Worm (Caenorhabditis elegans) whole organism, midembryonic: ENCODE data around the gene cya-1.

Experiments used
- T22C8.4 ChIP-seq: fragments of 200-800 bp; sonication (Bioruptor generic); IDR thresholded peaks from 2 replicates; pipeline ENCODE4 v1.3.6; 2022; ENCODE audit warnings: missing genetic modification characterization, missing compliant biosample characterization
- cog-1 ChIP-seq: sonication (generic microtip); optimal IDR thresholded peaks from 2 replicates; lab custom pipeline; 2016; ENCODE audit warnings: missing genetic modification characterization, missing compliant biosample characterization
- flt-1 ChIP-seq: fragments of 200-800 bp; sonication (Bioruptor generic); IDR thresholded peaks from 2 replicates; pipeline ENCODE4 v1.3.6; 2022; ENCODE audit warnings: missing genetic modification characterization, missing compliant biosample characterization
- klf-2 ChIP-seq: fragments of 200-800 bp; sonication (Bioruptor generic); conservative IDR thresholded peaks from 2 replicates; pipeline ENCODE4 v1.3.6; 2022; ENCODE audit warnings: missing genetic modification reagents, missing genetic modification characterization, missing compliant biosample characterization
- med-1 ChIP-seq: sonication (generic microtip); optimal IDR thresholded peaks from 2 replicates; lab custom pipeline; 2017; ENCODE audit warnings: missing genetic modification characterization, mild to moderate bottlenecking, missing compliant biosample characterization, antibody characterized with exemption, missing genetic modification reagents; ENCODE audit not compliant: insufficient read depth
- ref-1 ChIP-seq: fragments of 200-800 bp; sonication (Bioruptor generic); conservative IDR thresholded peaks from 2 replicates; pipeline ENCODE4 v1.3.6; 2022; ENCODE audit warnings: missing genetic modification reagents, missing genetic modification characterization, missing compliant biosample characterization
- tab-1 ChIP-seq: fragments of 200-800 bp; sonication (Bioruptor generic); IDR thresholded peaks from 2 replicates; pipeline ENCODE4 v1.3.6; 2022; ENCODE audit warnings: missing genetic modification characterization, missing compliant biosample characterization
- ztf-23 ChIP-seq: fragments of 200-800 bp; sonication (Bioruptor generic); IDR thresholded peaks from 2 replicates; pipeline ENCODE4 v1.3.6; 2022; ENCODE audit warnings: missing genetic modification reagents, missing genetic modification characterization, missing compliant biosample characterization
- ztf-29 ChIP-seq: fragments of 200-800 bp; sonication (Bioruptor generic); IDR thresholded peaks from 2 replicates; pipeline ENCODE4 v1.3.6; 2022; ENCODE audit warnings: missing genetic modification reagents, missing genetic modification characterization, missing compliant biosample characterization

Gene cya-1

DNA sequence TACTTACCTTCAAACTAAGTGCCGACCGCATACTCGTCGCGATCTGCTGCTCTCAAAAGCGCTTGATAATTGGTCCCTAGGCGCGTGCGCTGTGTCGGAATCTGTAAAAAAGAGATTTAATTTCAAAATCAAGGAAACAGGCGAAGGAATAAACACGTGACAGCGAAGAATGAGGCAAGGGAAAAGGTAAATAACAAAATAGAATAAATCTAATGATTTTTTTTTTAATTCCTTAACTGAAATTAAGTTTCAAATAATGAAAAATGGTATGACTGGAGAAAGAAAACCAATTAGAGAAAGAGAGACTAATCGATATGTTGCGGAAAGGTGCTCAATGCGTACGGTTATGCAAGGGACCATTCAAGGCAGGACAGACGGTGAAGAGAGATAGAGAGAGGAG is at the start of gene cya-1:
cya-1 (minus strand) TSS at position 101 of the 400 bp plus-strand sequence.
- TF ChIP-seq cog-1 (no peak), flt-1 (GFP tag; lab: Robert Waterston, UW) (no peak), ref-1 (GFP tag; lab: Robert Waterston, UW) (no peak), klf-2 (GFP tag; lab: Robert Waterston, UW) (no peak), T22C8.4 (GFP tag; lab: Robert Waterston, UW) (no peak), ztf-23 (GFP tag; lab: Robert Waterston, UW) (no peak), tab-1 (GFP tag; lab: Robert Waterston, UW) (no peak), ztf-29 (GFP tag; lab: Robert Waterston, UW) (no peak), med-1 (no peak)

DNA sequence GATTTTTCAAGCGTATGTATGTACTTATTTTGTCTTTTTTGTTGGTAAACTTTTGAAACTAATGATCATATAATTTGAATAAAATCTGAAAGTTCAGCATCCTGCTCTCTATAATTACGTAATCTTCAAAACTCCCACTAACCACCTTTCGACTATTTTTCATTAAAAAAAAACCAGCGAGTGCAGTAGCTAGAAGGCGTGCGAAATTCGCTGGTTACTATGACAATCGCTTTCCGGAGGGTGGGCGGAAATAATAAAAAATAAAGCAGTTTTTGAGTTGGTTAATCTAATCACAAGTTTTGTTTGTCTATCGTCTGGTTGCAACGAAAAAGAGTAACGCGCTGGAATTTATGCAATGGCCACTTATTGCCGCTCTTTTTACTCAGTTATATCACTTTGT is 45.7 kb upstream of the cya-1 start, which contains the start of gene irld-34:
irld-34 (plus strand) TSS at position 301 of the 400 bp plus-strand sequence.
- TF ChIP-seq flt-1 (GFP tag; lab: Robert Waterston, UW) = no peak
- no peak for TF ChIP-seq klf-2 (GFP tag; lab: Robert Waterston, UW)
- no peak for TF ChIP-seq ztf-29 (GFP tag; lab: Robert Waterston, UW)
- no peak for TF ChIP-seq T22C8.4 (GFP tag; lab: Robert Waterston, UW)
- TF ChIP-seq ztf-23 (GFP tag; lab: Robert Waterston, UW) = no peak
- TF ChIP-seq med-1 = no peak
- TF ChIP-seq tab-1 (GFP tag; lab: Robert Waterston, UW) = no peak
- no peak for TF ChIP-seq ref-1 (GFP tag; lab: Robert Waterston, UW)
- no peak for TF ChIP-seq cog-1

ce11 chrIII:9153809-9154208 is 44.7 kb upstream of the cya-1 start, which contains the start of gene nhl-1:
Gene nhl-1 (minus strand): TSS chrIII:9153909.
- TF ChIP-seq med-1 (no peak), ztf-29 (GFP tag; lab: Robert Waterston, UW) (no peak), ref-1 (GFP tag; lab: Robert Waterston, UW) (no peak), T22C8.4 (GFP tag; lab: Robert Waterston, UW) (no peak), klf-2 (GFP tag; lab: Robert Waterston, UW) (no peak), flt-1 (GFP tag; lab: Robert Waterston, UW) (no peak), cog-1 (no peak), ztf-23 (GFP tag; lab: Robert Waterston, UW) (no peak), tab-1 (GFP tag; lab: Robert Waterston, UW) (no peak)

DNA sequence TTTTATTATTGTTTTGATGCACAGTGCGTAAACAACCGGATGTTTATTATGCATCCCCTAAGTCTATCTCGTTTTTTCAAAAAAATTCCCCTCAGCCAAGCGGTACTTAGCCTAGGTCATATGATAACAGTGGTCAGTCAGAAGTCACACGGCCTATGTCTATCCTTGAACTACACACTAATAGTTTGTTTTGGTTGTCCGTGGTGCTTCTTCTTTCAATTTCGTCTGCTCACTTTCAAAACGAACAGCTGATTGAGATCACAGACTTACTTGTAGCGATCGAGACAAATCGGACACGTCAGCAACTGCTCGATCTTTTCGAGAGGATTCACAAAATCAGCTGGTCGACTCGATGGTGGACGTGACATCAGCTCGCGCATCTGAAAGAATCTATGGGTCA is 43.9 kb upstream of the cya-1 start:
- TF ChIP-seq klf-2 (GFP tag; lab: Robert Waterston, UW) = no peak
- no peak for TF ChIP-seq tab-1 (GFP tag; lab: Robert Waterston, UW)
- TF ChIP-seq cog-1 = no peak
- TF ChIP-seq flt-1 (GFP tag; lab: Robert Waterston, UW) = no peak
- no peak for TF ChIP-seq ztf-29 (GFP tag; lab: Robert Waterston, UW)
- TF ChIP-seq ztf-23 (GFP tag; lab: Robert Waterston, UW) = no peak
- TF ChIP-seq med-1 = no peak
- TF ChIP-seq T22C8.4 (GFP tag; lab: Robert Waterston, UW) = no peak
- no peak for TF ChIP-seq ref-1 (GFP tag; lab: Robert Waterston, UW)

- TF ChIP-seq tab-1 (GFP tag; lab: Robert Waterston, UW) (no peak), ref-1 (GFP tag; lab: Robert Waterston, UW) (no peak), med-1 (no peak), klf-2 (GFP tag; lab: Robert Waterston, UW) (no peak)
These were observed 42.7 kb upstream of the cya-1 start for ce11 chrIII:9151782-9152181.

ce11 chrIII:9149132-9149531 is 40.1 kb upstream of the cya-1 start:
- TF ChIP-seq ztf-29 (GFP tag; lab: Robert Waterston, UW) (no peak), T22C8.4 (GFP tag; lab: Robert Waterston, UW) (no peak), tab-1 (GFP tag; lab: Robert Waterston, UW) (no peak), ref-1 (GFP tag; lab: Robert Waterston, UW) (no peak), klf-2 (GFP tag; lab: Robert Waterston, UW) (no peak), flt-1 (GFP tag; lab: Robert Waterston, UW) (no peak)

DNA sequence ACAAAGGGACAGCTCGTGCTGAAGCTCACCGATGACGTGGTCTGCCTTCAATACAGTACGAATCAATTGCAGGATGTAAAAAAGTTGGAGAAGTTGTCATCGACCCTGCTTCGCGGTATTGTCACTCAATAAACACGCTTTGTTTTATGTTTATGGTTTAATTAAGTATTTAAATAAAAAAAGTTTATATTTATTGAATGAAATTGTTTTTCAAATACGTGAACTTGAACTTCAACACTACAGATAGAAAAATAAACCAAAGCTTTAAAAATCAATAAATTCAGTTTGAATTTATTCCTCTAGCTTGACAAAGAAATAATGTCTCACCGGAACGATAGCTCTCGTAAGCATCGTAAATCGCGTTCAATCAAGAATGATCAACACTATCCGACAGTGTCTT is 36.7 kb upstream of the cya-1 start, which contains the start of gene ZK512.8:
ZK512.8 (plus strand) TSS at position 301 of the 400 bp plus-strand sequence.
- TF ChIP-seq ztf-23 (GFP tag; lab: Robert Waterston, UW) (no peak), klf-2 (GFP tag; lab: Robert Waterston, UW) (no peak), cog-1 (no peak), ref-1 (GFP tag; lab: Robert Waterston, UW) (no peak), med-1 (no peak), flt-1 (GFP tag; lab: Robert Waterston, UW) (no peak), T22C8.4 (GFP tag; lab: Robert Waterston, UW) (no peak), tab-1 (GFP tag; lab: Robert Waterston, UW) (no peak), ztf-29 (GFP tag; lab: Robert Waterston, UW) (no peak)

DNA sequence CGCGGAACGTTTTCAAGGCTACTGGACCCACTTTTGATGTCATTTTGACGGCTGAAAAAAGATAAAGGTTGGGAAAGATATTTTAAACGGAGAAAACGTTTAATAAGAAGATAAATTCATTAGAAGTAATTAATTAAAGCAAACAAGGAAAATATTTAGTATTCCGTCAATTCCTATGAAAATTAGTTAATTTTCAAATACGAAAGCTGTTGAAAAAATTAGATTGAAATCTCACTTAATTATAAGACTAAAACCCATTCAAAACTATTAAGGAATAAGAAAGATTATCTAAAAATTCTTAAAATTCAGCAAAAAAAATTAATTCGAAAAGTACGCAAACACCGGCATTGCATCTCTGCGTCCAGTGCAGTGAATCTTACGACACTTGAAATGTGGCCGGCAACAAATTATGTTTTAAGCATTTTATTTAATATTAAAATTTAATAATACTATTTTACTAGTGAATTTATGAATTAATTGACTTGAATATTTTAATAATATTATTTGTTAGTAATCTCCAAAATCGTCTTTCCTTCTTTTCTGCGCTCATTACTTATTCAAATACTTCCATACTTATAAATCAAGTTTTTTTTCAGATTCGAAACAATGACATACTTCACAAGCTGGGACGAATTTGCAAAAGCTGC is 35.8 kb upstream of the cya-1 start, which contains the start of the genes ZK512.2 and ZK512.4:
ZK512.2 (minus strand) TSS at position 51 of the 647 bp plus-strand sequence.
ZK512.4 (plus strand) TSS at position 597 of the 647 bp plus-strand sequence.
- TF ChIP-seq ztf-29 (GFP tag; lab: Robert Waterston, UW) (no peak), ztf-23 (GFP tag; lab: Robert Waterston, UW) (no peak), tab-1 (GFP tag; lab: Robert Waterston, UW) (no peak), T22C8.4 (GFP tag; lab: Robert Waterston, UW) (no peak), med-1 (no peak), cog-1 (no peak)

DNA sequence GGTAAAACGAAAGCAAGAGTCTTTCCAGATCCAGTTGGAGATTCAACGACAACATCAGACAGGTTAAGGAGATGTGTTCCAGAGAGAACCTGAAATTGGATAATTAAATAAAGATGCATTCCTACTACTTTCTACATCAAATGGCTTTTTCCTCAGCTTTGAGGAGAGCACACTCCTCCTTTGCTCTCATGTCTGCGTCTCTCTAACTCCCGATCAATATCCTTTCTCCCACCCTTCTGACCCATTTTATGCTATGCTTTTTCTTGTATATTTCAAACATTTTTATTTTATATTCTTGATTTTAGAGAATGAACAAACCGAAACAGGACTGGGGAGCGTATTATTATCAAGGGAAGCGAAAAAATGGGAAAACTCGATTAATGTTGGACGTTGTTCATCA is 34.8 kb upstream of the cya-1 start, which contains the start of gene ZK512.11:
ZK512.11 (plus strand) TSS at position 301 of the 400 bp plus-strand sequence.
- TF ChIP-seq T22C8.4 (GFP tag; lab: Robert Waterston, UW) (peak; percentile 23; the same call in 1 of the 2 replicates), med-1 (no peak), tab-1 (GFP tag; lab: Robert Waterston, UW) (no peak)
